Fruit fly (Drosophila melanogaster) whole organism, embryonic: ENCODE results near the gene CG13008.

ENCODE experiments used
- CG10565 ChIP-seq: fragments of 200-800 bp; sonication (Bioruptor generic); optimal IDR thresholded peaks from 3 replicates; lab custom pipeline; 2016; ENCODE audit warnings: missing biosample characterization, mild to moderate bottlenecking, missing genetic modification characterization
- CG11085 ChIP-seq: fragments of 200-800 bp; sonication (Bioruptor generic); IDR thresholded peaks from 2 replicates; pipeline ENCODE4 v1.3.6; 2022; ENCODE audit warnings: missing biosample characterization, missing genetic modification characterization
- CG15601 ChIP-seq: fragments of 200-800 bp; sonication (Bioruptor generic); optimal IDR thresholded peaks from 3 replicates; lab custom pipeline; 2019; ENCODE audit warnings: missing biosample characterization, mild to moderate bottlenecking, missing genetic modification characterization, moderate library complexity
- CG31441 ChIP-seq: fragments of 200-800 bp; sonication (Bioruptor generic); IDR thresholded peaks from 2 replicates; pipeline ENCODE4 v1.3.6; 2022; ENCODE audit warnings: missing biosample characterization, missing genetic modification characterization
- CG7786 ChIP-seq: fragments of 200-800 bp; sonication (Bioruptor generic); optimal IDR thresholded peaks from 2 replicates; lab custom pipeline; 2016; ENCODE audit warnings: missing biosample characterization, missing genetic modification characterization
- CG8388 ChIP-seq: fragments of 200-800 bp; sonication (Bioruptor generic); optimal IDR thresholded peaks from 2 replicates; lab custom pipeline; 2019; ENCODE audit warnings: missing biosample characterization, mild to moderate bottlenecking, missing genetic modification characterization, moderate library complexity
- CG9797 ChIP-seq: fragments of 200-800 bp; sonication (Bioruptor generic); optimal IDR thresholded peaks from 3 replicates; lab custom pipeline; 2018; ENCODE audit warnings: missing biosample characterization, mild to moderate bottlenecking, missing genetic modification characterization
- Ravus ChIP-seq: fragments of 200-800 bp; sonication (Bioruptor generic); IDR thresholded peaks from 2 replicates; pipeline ENCODE4 v1.3.6; 2022; ENCODE audit warnings: missing biosample characterization, missing genetic modification characterization
- bbx ChIP-seq: fragments of 200-800 bp; sonication (Bioruptor generic); IDR thresholded peaks from 2 replicates; pipeline ENCODE4 v1.3.6; 2022; ENCODE audit warnings: missing biosample characterization, missing genetic modification characterization; ENCODE audit not compliant: partially characterized antibody
- corto ChIP-seq: fragments of 200-800 bp; sonication (Bioruptor generic); optimal IDR thresholded peaks from 2 replicates; lab custom pipeline; 2016; ENCODE audit warnings: missing biosample characterization, mild to moderate bottlenecking, missing genetic modification characterization, moderate library complexity
- ftz-f1 ChIP-seq: fragments of 200-800 bp; sonication (Bioruptor generic); optimal IDR thresholded peaks from 2 replicates; lab custom pipeline; 2016; ENCODE audit warnings: missing biosample characterization, missing genetic modification characterization
- maf-S ChIP-seq: fragments of 200-800 bp; sonication (Bioruptor generic); optimal IDR thresholded peaks from 2 replicates; lab custom pipeline; 2016; ENCODE audit warnings: missing biosample characterization, missing genetic modification characterization
- psq ChIP-seq: fragments of 200-800 bp; sonication (Bioruptor generic); optimal IDR thresholded peaks from 2 replicates; lab custom pipeline; 2017; ENCODE audit warnings: missing biosample characterization, missing genetic modification characterization
- sd ChIP-seq: fragments of 200-800 bp; sonication (Bioruptor generic); optimal IDR thresholded peaks from 3 replicates; lab custom pipeline; 2018; ENCODE audit warnings: missing biosample characterization, mild to moderate bottlenecking, missing genetic modification characterization, moderate library complexity

DNA sequence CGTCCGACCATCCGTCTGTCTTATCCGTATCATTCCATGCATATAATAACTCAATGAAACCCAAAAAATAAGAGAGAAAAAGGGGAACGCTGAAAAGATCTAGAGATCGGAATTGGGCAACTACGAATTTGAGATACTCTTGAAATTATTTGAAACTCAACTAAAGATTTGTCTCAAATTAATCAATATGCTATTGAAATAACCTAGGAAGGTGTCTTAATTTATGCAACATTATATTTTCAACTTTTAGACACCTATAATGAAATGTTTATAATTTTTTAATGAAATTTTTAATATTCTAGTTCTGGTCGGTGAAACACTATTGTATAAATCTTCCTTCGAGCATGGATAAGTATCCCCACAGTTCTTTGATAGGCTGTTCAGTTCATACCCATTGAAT, 49.4 kb downstream of the CG13008 start:
- TF ChIP-seq CG7786 = no peak
- TF ChIP-seq bbx (GFP tag; lab: Robert Waterston, UW) = no peak
- no peak for TF ChIP-seq sd (tag; lab: Kevin White, UChicago)
- no peak for TF ChIP-seq CG8388 (GFP tag; lab: Kevin White, UChicago)
- no peak for TF ChIP-seq CG31441 (GFP tag; lab: Robert Waterston, UW)
- TF ChIP-seq ftz-f1 (GFP tag; lab: Kevin White, UChicago) = no peak
- no peak for TF ChIP-seq Ravus (GFP tag; lab: Robert Waterston, UW)
- TF ChIP-seq corto (GFP tag; lab: Kevin White, UChicago) = no peak
- TF ChIP-seq CG9797 (GFP tag; lab: Kevin White, UChicago) = no peak
- TF ChIP-seq CG11085 (GFP tag; lab: Robert Waterston, UW) = no peak
- TF ChIP-seq psq = no peak
- TF ChIP-seq CG10565 (GFP tag; lab: Kevin White, UChicago) = no peak
- TF ChIP-seq maf-S = no peak
- no peak for TF ChIP-seq CG15601 (tag; lab: Kevin White, UChicago)
